Worm (Caenorhabditis elegans): ENCODE data around the gene nhr-27.

The nhr-27 gene

DNA sequence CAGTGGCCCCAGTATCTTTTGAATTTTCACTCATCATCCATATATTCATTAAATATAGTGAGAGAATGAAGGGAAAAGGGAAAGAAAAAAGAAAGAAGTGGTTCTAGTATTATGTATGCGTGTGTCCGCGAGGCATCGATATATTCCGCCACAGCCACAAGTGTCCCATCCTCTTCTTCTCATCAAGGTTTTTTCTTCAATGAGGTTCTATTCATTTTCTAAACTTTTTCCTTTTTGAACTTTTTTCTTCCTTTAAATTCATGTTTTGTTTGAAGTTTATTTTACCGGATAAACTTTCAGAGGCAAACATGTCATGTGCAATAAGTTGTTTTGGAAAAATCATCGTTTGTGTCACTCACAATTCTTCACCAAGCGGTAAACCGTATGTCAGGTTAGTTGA is 95.8 kb downstream of the nhr-27 start, which contains the start of gene rgs-2:
Gene rgs-2 (plus strand): TSS at position 301 of the 400 bp plus-strand sequence.
- TF ChIP-seq dmd-4 (tag; optimal IDR thresholded peaks at IDR 0.05) (no peak), unc-55 (GFP tag; optimal IDR thresholded peaks at IDR 0.05) (peak; percentile 4), elt-1 (tag; optimal IDR thresholded peaks at IDR 0.05) (no peak)

- TF ChIP-seq skn-1 (tag; optimal IDR thresholded peaks at IDR 0.05) (no peak), nhr-21 (tag; optimal IDR thresholded peaks at IDR 0.05) (no peak)
Measured at ce11 chrX:12704721-12705120, 103.4 kb downstream of the nhr-27 start, which contains the start of gene nhr-272. nhr-272 (minus strand) TSS chrX:12704821.

DNA sequence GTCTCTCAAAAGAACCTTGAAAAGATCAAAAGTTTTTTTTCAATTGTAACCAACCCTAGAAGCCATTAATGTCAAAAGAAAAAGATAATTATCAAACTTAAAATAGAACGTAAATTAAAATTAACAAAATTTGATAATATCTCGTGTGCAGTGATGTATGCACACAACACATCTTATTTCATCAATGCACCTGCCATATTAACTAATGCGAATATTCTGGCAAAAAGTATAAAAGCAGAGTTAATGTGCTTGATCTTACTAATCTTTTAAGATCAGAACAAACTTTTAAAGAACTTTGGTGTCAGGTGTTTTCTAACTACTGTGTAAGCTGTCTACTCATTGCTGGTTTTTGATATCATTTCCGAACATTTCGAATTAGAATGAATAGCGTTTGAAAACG is 105.4 kb downstream of the nhr-27 start:
- no peak for TF ChIP-seq peb-1 (tag; optimal IDR thresholded peaks at IDR 0.05)
- no peak for TF ChIP-seq elt-3 (tag; optimal IDR thresholded peaks at IDR 0.05)
- TF ChIP-seq fos-1 (tag; optimal IDR thresholded peaks at IDR 0.05), result no peak
- TF ChIP-seq sma-3 (GFP tag; optimal IDR thresholded peaks at IDR 0.05), result no peak
- TF ChIP-seq mbf-1 (tag; optimal IDR thresholded peaks at IDR 0.05), result no peak
- no peak for TF ChIP-seq nhr-25 (tag; optimal IDR thresholded peaks at IDR 0.05)
- no peak for TF ChIP-seq nhr-6 (tag; optimal IDR thresholded peaks at IDR 0.05)

- TF ChIP-seq nhr-11 (tag; optimal IDR thresholded peaks at IDR 0.05) (no peak), sem-4 (tag; optimal IDR thresholded peaks at IDR 0.05) (no peak)
Measured at ce11 chrX:12701963-12702362, 106.2 kb downstream of the nhr-27 start, which contains the start of gene nhr-214. nhr-214 (minus strand) TSS chrX:12702063.

DNA sequence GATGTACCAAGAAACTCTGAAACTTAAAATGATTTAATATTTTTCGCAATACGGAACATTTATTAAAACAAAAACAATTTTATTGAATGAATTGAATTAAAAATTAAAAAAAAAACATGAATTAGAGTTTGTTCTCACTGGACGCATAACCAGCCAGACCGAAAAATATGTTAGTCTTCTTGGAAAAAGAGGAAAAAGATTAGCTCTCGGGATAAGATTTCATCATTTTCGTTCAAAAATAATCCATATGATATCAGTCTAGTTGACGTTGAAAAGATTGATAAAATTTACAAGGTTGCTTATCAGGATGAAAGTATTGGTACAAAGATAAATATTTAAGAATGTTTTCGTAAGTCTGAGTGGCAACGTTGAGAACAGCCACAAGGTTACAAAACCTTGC is 107.7 kb downstream of the nhr-27 start, which contains the start of gene nhr-26:
Gene nhr-26 (minus strand): TSS at position 10 of the 400 bp plus-strand sequence.
- TF ChIP-seq gmeb-1 (tag; optimal IDR thresholded peaks at IDR 0.05), result no peak
- TF ChIP-seq fos-1 (tag; optimal IDR thresholded peaks at IDR 0.05), result no peak
- TF ChIP-seq sem-4 (tag; optimal IDR thresholded peaks at IDR 0.05), result no peak

DNA sequence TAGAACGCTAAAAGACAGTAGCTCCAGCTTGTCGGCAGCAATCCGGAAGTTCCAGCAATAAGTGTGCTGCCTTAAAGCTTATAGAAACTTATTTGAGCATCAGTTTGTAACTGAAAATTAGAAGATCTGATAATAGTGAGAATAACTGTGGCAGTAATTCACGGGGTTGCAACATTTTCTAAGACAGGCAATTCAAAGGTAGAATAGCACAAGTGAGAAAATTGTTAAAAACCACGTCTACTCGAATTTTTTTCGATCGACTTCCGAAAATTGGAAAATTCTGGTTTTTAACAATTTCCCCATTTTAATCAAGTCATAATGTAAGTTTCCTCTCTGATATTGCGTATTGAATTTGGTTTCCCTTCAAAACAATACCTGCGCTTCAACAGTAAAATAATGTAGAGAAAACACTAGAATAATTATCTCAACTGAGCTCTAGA is 114.9 kb downstream of the nhr-27 start:
- TF ChIP-seq ztf-1 (GFP tag; conservative IDR thresholded peaks at IDR 0.05) (no peak), skn-1 (tag; optimal IDR thresholded peaks at IDR 0.05) (no peak), sma-9 (GFP tag; optimal IDR thresholded peaks at IDR 0.05) (peak; percentile 21), sma-9 (tag; optimal IDR thresholded peaks at IDR 0.05) (no peak), ztf-11 (tag; optimal IDR thresholded peaks at IDR 0.05) (no peak), lin-13 (GFP tag; optimal IDR thresholded peaks at IDR 0.05) (peak; percentile 42), crh-2 (tag; optimal IDR thresholded peaks at IDR 0.05) (peak; percentile 27)

ce11 chrX:12691740-12692383 is 116.3 kb downstream of the nhr-27 start:
- peak; percentile 83 for TF ChIP-seq ama-1 (optimal IDR thresholded peaks at IDR 0.05)
- TF ChIP-seq nhr-129 (tag; optimal IDR thresholded peaks at IDR 0.05), result peak; percentile 20
- no peak for TF ChIP-seq sem-4 (tag; optimal IDR thresholded peaks at IDR 0.05)

- peak in 1 of 2 experiments; percentile 10 for TF ChIP-seq lsy-2 (tag; optimal IDR thresholded peaks at IDR 0.05)
- TF ChIP-seq unc-55 (GFP tag; optimal IDR thresholded peaks at IDR 0.05), result peak; percentile 14
- peak; percentile 73 for TF ChIP-seq sma-9 (GFP tag; optimal IDR thresholded peaks at IDR 0.05)
- no peak for TF ChIP-seq sma-9 (tag; optimal IDR thresholded peaks at IDR 0.05)
- TF ChIP-seq ZK546.5 (tag; optimal IDR thresholded peaks at IDR 0.05), result no peak
- no peak for TF ChIP-seq lin-13 (GFP tag; optimal IDR thresholded peaks at IDR 0.05)
- no peak for TF ChIP-seq nhr-237 (tag; optimal IDR thresholded peaks at IDR 0.05)
- TF ChIP-seq nhr-21 (tag; optimal IDR thresholded peaks at IDR 0.05), result no peak
- TF ChIP-seq nhr-11 (tag; optimal IDR thresholded peaks at IDR 0.05), result no peak
- TF ChIP-seq nhr-129 (tag; optimal IDR thresholded peaks at IDR 0.05), result peak; percentile 99
- no peak for TF ChIP-seq alr-1 (tag; optimal IDR thresholded peaks at IDR 0.05)
- TF ChIP-seq zag-1 (tag; optimal IDR thresholded peaks at IDR 0.05), result no peak
- no peak for TF ChIP-seq sem-4 (tag; optimal IDR thresholded peaks at IDR 0.05)
- no peak for TF ChIP-seq skn-1 (tag; optimal IDR thresholded peaks at IDR 0.05)
- TF ChIP-seq sma-3 (GFP tag; optimal IDR thresholded peaks at IDR 0.05), result peak; percentile 29
- TF ChIP-seq mbf-1 (tag; optimal IDR thresholded peaks at IDR 0.05), result no peak
- TF ChIP-seq unc-39 (tag; optimal IDR thresholded peaks at IDR 0.05), result no peak
- TF ChIP-seq ztf-11 (tag; optimal IDR thresholded peaks at IDR 0.05), result no peak
- no peak for TF ChIP-seq C34F6.9 (tag; optimal IDR thresholded peaks at IDR 0.05)
- no peak for TF ChIP-seq ceh-16 (tag; optimal IDR thresholded peaks at IDR 0.05)
- TF ChIP-seq lin-39 (tag; optimal IDR thresholded peaks at IDR 0.05), result no peak
- TF ChIP-seq egl-27 (tag; optimal IDR thresholded peaks at IDR 0.05), result no peak
- TF ChIP-seq nhr-25 (tag; optimal IDR thresholded peaks at IDR 0.05), result peak; percentile 11
- peak; percentile 65 for TF ChIP-seq crh-2 (tag; optimal IDR thresholded peaks at IDR 0.05)
- no peak for TF ChIP-seq nhr-12 (tag; optimal IDR thresholded peaks at IDR 0.05)
- no peak for TF ChIP-seq ama-1 (optimal IDR thresholded peaks at IDR 0.05)
- TF ChIP-seq aly-2 (tag; optimal IDR thresholded peaks at IDR 0.05), result no peak
- no peak for TF ChIP-seq mdl-1 (tag; optimal IDR thresholded peaks at IDR 0.05)
- no peak for TF ChIP-seq peb-1 (tag; optimal IDR thresholded peaks at IDR 0.05)
- TF ChIP-seq gmeb-1 (tag; optimal IDR thresholded peaks at IDR 0.05), result no peak
- TF ChIP-seq elt-3 (tag; optimal IDR thresholded peaks at IDR 0.05), result no peak
Measured at ce11 chrX:12691306-12691705, 116.8 kb downstream of the nhr-27 start, which contains the start of gene ugt-50. ugt-50 (plus strand) TSS chrX:12691573.

Measured in whole organism, L2 larva.